Worm (Caenorhabditis elegans): ENCODE results near the gene col-157.

Gene col-157

ce11 chrV:11521448-11521847 is 37.6 kb downstream of the col-157 start, which contains the start of gene pafo-1 (continued):
- TF ChIP-seq die-1 (tag; optimal IDR thresholded peaks at IDR 0.05) (no peak), sptf-2 (GFP tag; optimal IDR thresholded peaks at IDR 0.05) (no peak), ztf-22 (GFP tag; optimal IDR thresholded peaks at IDR 0.05) (no peak), ets-4 (GFP tag; optimal IDR thresholded peaks at IDR 0.05) (no peak), zim-3 (tag; optimal IDR thresholded peaks at IDR 0.05) (no peak), F55B11.4 (tag; optimal IDR thresholded peaks at IDR 0.05; ENCODE audit: borderline replicate concordance, insufficient read depth) (no peak), K11D2.4 (GFP tag; IDR thresholded peaks at IDR 0.05) (peak; percentile 84), lsy-27 (tag; optimal IDR thresholded peaks at IDR 0.05; ENCODE audit: borderline replicate concordance, insufficient read depth) (no peak), B0336.3 (GFP tag; IDR thresholded peaks at IDR 0.05) (peak; percentile 92), hlh-26 (GFP tag; conservative IDR thresholded peaks at IDR 0.05) (no peak), ccch-3 (GFP tag; optimal IDR thresholded peaks at IDR 0.05) (no peak), tlf-1 (GFP tag; optimal IDR thresholded peaks at IDR 0.05) (peak; percentile 76), cebp-1 (GFP tag; IDR thresholded peaks at IDR 0.05) (no peak), cebp-1 (tag; optimal IDR thresholded peaks at IDR 0.05) (no peak), F37B4.10 (GFP tag; IDR thresholded peaks at IDR 0.05) (no peak), egl-18 (GFP tag; IDR thresholded peaks at IDR 0.05) (no peak), rpc-1 (optimal IDR thresholded peaks at IDR 0.05) (no peak), rpc-1 (tag; optimal IDR thresholded peaks at IDR 0.05) (no peak), hrde-1 (tag; optimal IDR thresholded peaks at IDR 0.05; ENCODE audit: borderline replicate concordance) (peak; percentile 57), snpc-1.1 (tag; optimal IDR thresholded peaks at IDR 0.05; ENCODE audit: insufficient read depth) (peak; percentile 47), ztf-28 (GFP tag; IDR thresholded peaks at IDR 0.05) (no peak), madf-8 (GFP tag; conservative IDR thresholded peaks at IDR 0.05) (peak; percentile 61), Y95B8A.8 (GFP tag; IDR thresholded peaks at IDR 0.05) (peak; percentile 82), ceh-79 (tag; optimal IDR thresholded peaks at IDR 0.05) (no peak), sea-2 (GFP tag; IDR thresholded peaks at IDR 0.05) (no peak), atf-7 (tag; optimal IDR thresholded peaks at IDR 0.05) (peak; percentile 42), F49E8.2 (tag; optimal IDR thresholded peaks at IDR 0.05; ENCODE audit: insufficient read depth) (no peak), nhr-120 (GFP tag; IDR thresholded peaks at IDR 0.05) (no peak), athp-1 (tag; optimal IDR thresholded peaks at IDR 0.05) (peak; percentile 21), snpc-3.4 (tag; optimal IDR thresholded peaks at IDR 0.05) (peak; percentile 57), ceh-58 (GFP tag; IDR thresholded peaks at IDR 0.05) (no peak), nhr-90 (tag; optimal IDR thresholded peaks at IDR 0.05) (no peak), dpff-1 (tag; optimal IDR thresholded peaks at IDR 0.05) (no peak), unc-130 (GFP tag; optimal IDR thresholded peaks at IDR 0.05) (peak; percentile 57), B0035.1 (tag; optimal IDR thresholded peaks at IDR 0.05) (peak; percentile 35), ZK185.1 (tag; optimal IDR thresholded peaks at IDR 0.05; ENCODE audit: poor library complexity, severe bottlenecking) (peak; percentile 88), ztf-26 (tag; optimal IDR thresholded peaks at IDR 0.05) (peak; percentile 69), lin-40 (tag; optimal IDR thresholded peaks at IDR 0.05) (peak; percentile 87), ceh-91 (GFP tag; IDR thresholded peaks at IDR 0.05) (peak; percentile 35; the same call in 1 of the 2 replicates), lin-35 (GFP tag; optimal IDR thresholded peaks at IDR 0.05) (peak; percentile 92 to 98 (median 93)), egrh-3 (GFP tag; IDR thresholded peaks at IDR 0.05) (no peak), let-607 (tag; optimal IDR thresholded peaks at IDR 0.05) (peak in 1 of 2 experiments; percentile 16), B0019.2 (GFP tag; conservative IDR thresholded peaks at IDR 0.05) (no peak), hmg-20 (GFP tag; IDR thresholded peaks at IDR 0.05) (peak; percentile 72), snpc-1.3 (tag; optimal IDR thresholded peaks at IDR 0.05; ENCODE audit: insufficient read depth) (peak; percentile 40), K12H6.12 (tag; optimal IDR thresholded peaks at IDR 0.05) (peak; percentile 42), pha-4 (tag; optimal IDR thresholded peaks at IDR 0.05) (peak; percentile 16), madf-6 (GFP tag; IDR thresholded peaks at IDR 0.05) (peak; percentile 81)

Measured in whole organism, young adult.